Fruit fly (Drosophila melanogaster) whole organism, prepupa: Measurements from ENCODE around the gene f.

ENCODE experiments used
- CG6808 ChIP-seq: fragments of 200-800 bp; sonication (Bioruptor generic); optimal IDR thresholded peaks from 3 replicates; lab custom pipeline; 2017; ENCODE audit warnings: missing biosample characterization, missing genetic modification characterization, mild to moderate bottlenecking, moderate library complexity, missing genetic modification reagents
- CG8632 ChIP-seq: fragments of 200-800 bp; sonication (Bioruptor generic); optimal IDR thresholded peaks from 3 replicates; lab custom pipeline; 2016; ENCODE audit warnings: missing biosample characterization, missing genetic modification characterization
- Hr38 ChIP-seq: sonication (Bioruptor generic); optimal IDR thresholded peaks from 2 replicates; lab custom pipeline; 2016; ENCODE audit warnings: missing biosample characterization, missing genetic modification characterization
- Hr39 ChIP-seq: fragments of 200-800 bp; sonication (Bioruptor generic); optimal IDR thresholded peaks from 2 replicates; lab custom pipeline; 2016; ENCODE audit warnings: missing biosample characterization, missing genetic modification characterization
- eg ChIP-seq: fragments of 200-800 bp; sonication (Bioruptor generic); IDR thresholded peaks from 3 replicates; pipeline ENCODE4 v1.3.6; 2022; ENCODE audit warnings: missing biosample characterization, missing genetic modification characterization
- fd85E ChIP-seq: fragments of 200-800 bp; sonication (Bioruptor generic); optimal IDR thresholded peaks from 3 replicates; lab custom pipeline; 2016; ENCODE audit warnings: missing biosample characterization, missing genetic modification characterization
- fkh ChIP-seq: fragments of 200-800 bp; sonication (Bioruptor generic); optimal IDR thresholded peaks from 3 replicates; lab custom pipeline; 2017; ENCODE audit warnings: missing biosample characterization, mild to moderate bottlenecking, missing genetic modification characterization, moderate library complexity

- TF ChIP-seq CG8632 (GFP tag; lab: Kevin White, UChicago) = no peak
- TF ChIP-seq Hr39 (GFP tag; lab: Kevin White, UChicago) = no peak
- no peak for TF ChIP-seq fkh
- TF ChIP-seq eg (GFP tag; lab: Robert Waterston, UW) = no peak
- TF ChIP-seq Hr38 (GFP tag; lab: Kevin White, UChicago) = no peak
- no peak for TF ChIP-seq fd85E (GFP tag; lab: Kevin White, UChicago)
- TF ChIP-seq CG6808 (GFP tag; lab: Kevin White, UChicago) = no peak
These were observed 56.5 kb downstream of the f start for dm6 chrX:17289225-17289624.
